Fruit fly (Drosophila melanogaster) whole organism, embryonic: ENCODE data around the gene blot.

Experiments
- CG10366 ChIP-seq: fragments of 200-800 bp; sonication (Bioruptor generic); IDR thresholded peaks from 2 replicates; pipeline ENCODE4 v1.3.6; 2022; ENCODE audit warnings: missing biosample characterization, missing genetic modification characterization
- CG10543 ChIP-seq: fragments of 200-800 bp; sonication (Bioruptor generic); optimal IDR thresholded peaks from 3 replicates; lab custom pipeline; 2017; ENCODE audit warnings: missing biosample characterization, mild to moderate bottlenecking, missing genetic modification characterization, moderate library complexity
- CG11560 ChIP-seq: fragments of 200-800 bp; sonication (Bioruptor generic); IDR thresholded peaks from 3 replicates; pipeline ENCODE4 v1.3.6; 2022; ENCODE audit warnings: missing biosample characterization, missing genetic modification characterization
- CG12155 ChIP-seq: fragments of 200-800 bp; sonication (Bioruptor generic); optimal IDR thresholded peaks from 3 replicates; lab custom pipeline; 2016; ENCODE audit warnings: missing biosample characterization, missing genetic modification characterization
- CG12659 ChIP-seq: fragments of 200-800 bp; sonication (Bioruptor generic); optimal IDR thresholded peaks from 3 replicates; lab custom pipeline; 2017; ENCODE audit warnings: mild to moderate bottlenecking, missing biosample characterization, missing genetic modification reagents, missing genetic modification characterization
- CG13424 ChIP-seq: fragments of 200-800 bp; sonication (Bioruptor generic); optimal IDR thresholded peaks from 2 replicates; lab custom pipeline; 2019; ENCODE audit warnings: missing biosample characterization, mild to moderate bottlenecking, missing genetic modification characterization, moderate library complexity
- CG14014 ChIP-seq: fragments of 200-800 bp; sonication (Bioruptor generic); IDR thresholded peaks from 2 replicates; pipeline ENCODE4 v1.3.6; 2022; ENCODE audit warnings: missing biosample characterization, missing genetic modification characterization
- CG14050 ChIP-seq: fragments of 200-800 bp; sonication (Bioruptor generic); IDR thresholded peaks from 3 replicates; pipeline ENCODE4 v1.3.6; 2022; ENCODE audit warnings: missing biosample characterization, missing genetic modification characterization
- CG14667 ChIP-seq: fragments of 200-800 bp; sonication (Bioruptor generic); IDR thresholded peaks from 2 replicates; pipeline ENCODE4 v1.3.6; 2022; ENCODE audit warnings: missing biosample characterization, missing genetic modification characterization
- CG1602 ChIP-seq: fragments of 200-800 bp; sonication (Bioruptor generic); optimal IDR thresholded peaks from 3 replicates; lab custom pipeline; 2016; ENCODE audit warnings: missing biosample characterization, missing genetic modification characterization
- CG18764 ChIP-seq: fragments of 200-800 bp; sonication (Bioruptor generic); optimal IDR thresholded peaks from 3 replicates; lab custom pipeline; 2016; ENCODE audit warnings: missing biosample characterization, missing genetic modification characterization
- CG2120 ChIP-seq: fragments of 200-800 bp; sonication (Bioruptor generic); optimal IDR thresholded peaks from 3 replicates; lab custom pipeline; 2016; ENCODE audit warnings: missing biosample characterization, missing genetic modification characterization
- CG2199 ChIP-seq: fragments of 200-800 bp; sonication (Bioruptor generic); IDR thresholded peaks from 3 replicates; pipeline ENCODE4 v1.3.6; 2022; ENCODE audit warnings: missing biosample characterization, missing genetic modification characterization
- CG2202 ChIP-seq: fragments of 200-800 bp; sonication (Bioruptor generic); optimal IDR thresholded peaks from 2 replicates; lab custom pipeline; 2018; ENCODE audit warnings: missing biosample characterization, mild to moderate bottlenecking, missing genetic modification characterization
- CG6654 ChIP-seq: fragments of 200-800 bp; sonication (Bioruptor generic); optimal IDR thresholded peaks from 2 replicates; lab custom pipeline; 2017; ENCODE audit warnings: missing biosample characterization, mild to moderate bottlenecking, missing genetic modification characterization
- CG7271 ChIP-seq: fragments of 200-800 bp; sonication (Bioruptor generic); optimal IDR thresholded peaks from 2 replicates; lab custom pipeline; 2018; ENCODE audit warnings: missing biosample characterization, mild to moderate bottlenecking, missing genetic modification characterization, moderate library complexity
- CG7786 ChIP-seq: fragments of 200-800 bp; sonication (Bioruptor generic); optimal IDR thresholded peaks from 2 replicates; lab custom pipeline; 2016; ENCODE audit warnings: missing biosample characterization, missing genetic modification characterization
- CG9817 ChIP-seq: fragments of 200-800 bp; sonication (Bioruptor generic); optimal IDR thresholded peaks from 2 replicates; lab custom pipeline; 2018; ENCODE audit warnings: missing biosample characterization, mild to moderate bottlenecking, missing genetic modification characterization, moderate library complexity
- Dek ChIP-seq: fragments of 200-800 bp; sonication (Bioruptor generic); optimal IDR thresholded peaks from 3 replicates; lab custom pipeline; 2019; ENCODE audit warnings: missing biosample characterization, mild to moderate bottlenecking, missing genetic modification characterization, moderate library complexity
- Dfd ChIP-seq, 2 experiments: fragments of >200 bp; optimal IDR thresholded peaks; 2 replicates each; lab custom pipeline; 2017; ENCODE audit warnings: missing biosample characterization in 2 of 2, missing genetic modification characterization in 2 of 2
- Fer2 ChIP-seq: fragments of 200-800 bp; sonication (Bioruptor generic); optimal IDR thresholded peaks from 2 replicates; lab custom pipeline; 2018; ENCODE audit warnings: missing biosample characterization, mild to moderate bottlenecking, missing genetic modification characterization, moderate library complexity
- HLH3B ChIP-seq: fragments of 200-800 bp; sonication (Bioruptor generic); IDR thresholded peaks from 2 replicates; pipeline ENCODE4 v1.3.6; 2022; ENCODE audit warnings: missing biosample characterization, missing genetic modification characterization
- HLH54F ChIP-seq: fragments of 200-800 bp; sonication (Bioruptor generic); optimal IDR thresholded peaks from 3 replicates; lab custom pipeline; 2016; ENCODE audit warnings: missing biosample characterization, missing genetic modification characterization
- Lhr ChIP-seq: fragments of 200-800 bp; sonication (Bioruptor generic); optimal IDR thresholded peaks from 3 replicates; lab custom pipeline; 2017; ENCODE audit warnings: mild to moderate bottlenecking, missing biosample characterization, missing genetic modification reagents, missing genetic modification characterization
- Lpt ChIP-seq: fragments of >200 bp; optimal IDR thresholded peaks from 2 replicates; lab custom pipeline; 2018; ENCODE audit warnings: missing biosample characterization, missing genetic modification characterization
- Med ChIP-seq: fragments of 200-800 bp; sonication (Bioruptor generic); peaks from one replicate; lab custom pipeline; 2016; ENCODE audit warnings: missing biosample characterization, missing genetic modification characterization, mild to moderate bottlenecking, inconsistent platforms, moderate library complexity
- Opbp ChIP-seq: fragments of 200-800 bp; sonication (Bioruptor generic); IDR thresholded peaks from 3 replicates; pipeline ENCODE4 v1.3.6; 2022; ENCODE audit warnings: missing biosample characterization, missing genetic modification characterization; ENCODE audit not compliant: partially characterized antibody
- Poxn ChIP-seq: fragments of 200-800 bp; sonication (Bioruptor generic); IDR thresholded peaks from 2 replicates; pipeline ENCODE4 v1.3.6; 2022; ENCODE audit warnings: missing biosample characterization, missing genetic modification characterization
- Vsx1 ChIP-seq: fragments of 200-800 bp; sonication (Bioruptor generic); optimal IDR thresholded peaks from 2 replicates; lab custom pipeline; 2017; ENCODE audit warnings: missing biosample characterization, mild to moderate bottlenecking, missing genetic modification characterization, missing genetic modification reagents
- ac ChIP-seq: fragments of 200-800 bp; sonication (Bioruptor generic); optimal IDR thresholded peaks from 3 replicates; lab custom pipeline; 2017; ENCODE audit warnings: missing biosample characterization, mild to moderate bottlenecking, missing genetic modification characterization
- al ChIP-seq: fragments of 200-800 bp; sonication (Bioruptor generic); IDR thresholded peaks from 2 replicates; pipeline ENCODE4 v1.3.6; 2022; ENCODE audit warnings: missing biosample characterization, missing genetic modification characterization
- bcd ChIP-seq: fragments of 200-800 bp; sonication (Bioruptor generic); optimal IDR thresholded peaks from 2 replicates; lab custom pipeline; 2017; ENCODE audit warnings: missing biosample characterization, mild to moderate bottlenecking, missing genetic modification characterization
- cato ChIP-seq: fragments of 200-800 bp; sonication (Bioruptor generic); optimal IDR thresholded peaks from 2 replicates; lab custom pipeline; 2016; ENCODE audit warnings: missing biosample characterization, missing genetic modification characterization, borderline replicate concordance
- fd3F ChIP-seq: fragments of 200-800 bp; sonication (Bioruptor generic); optimal IDR thresholded peaks from 2 replicates; lab custom pipeline; 2018; ENCODE audit warnings: missing biosample characterization, mild to moderate bottlenecking, missing genetic modification characterization, moderate library complexity
- ftz-f1 ChIP-seq: fragments of 200-800 bp; sonication (Bioruptor generic); optimal IDR thresholded peaks from 2 replicates; lab custom pipeline; 2016; ENCODE audit warnings: missing biosample characterization, missing genetic modification characterization
- gem ChIP-seq: fragments of 200-800 bp; sonication (Bioruptor generic); optimal IDR thresholded peaks from 2 replicates; lab custom pipeline; 2019; ENCODE audit warnings: missing biosample characterization, mild to moderate bottlenecking, missing genetic modification characterization, moderate library complexity
- ind ChIP-seq: fragments of 200-800 bp; sonication (Bioruptor generic); optimal IDR thresholded peaks from 3 replicates; lab custom pipeline; 2016; ENCODE audit warnings: missing biosample characterization, missing genetic modification characterization
- jigr1 ChIP-seq: fragments of 200-800 bp; sonication (Bioruptor generic); IDR thresholded peaks from 3 replicates; pipeline ENCODE4 v1.3.6; 2022; ENCODE audit warnings: missing biosample characterization, missing genetic modification characterization
- lola ChIP-seq, 3 experiments: fragments of >200 bp in 2 of 3; fragments of 200-800 bp in 1 of 3; sonication (Bioruptor generic) in 1 of 3; optimal IDR thresholded peaks; 2 replicates each; lab custom pipeline; 2017 to 2019; ENCODE audit warnings: missing biosample characterization in 3 of 3, missing genetic modification characterization in 3 of 3, mild to moderate bottlenecking in 1 of 3, moderate library complexity in 1 of 3
- nerfin-2 ChIP-seq: fragments of 200-800 bp; sonication (Bioruptor generic); IDR thresholded peaks from 2 replicates; pipeline ENCODE4 v1.3.6; 2022; ENCODE audit warnings: missing biosample characterization, missing genetic modification characterization; ENCODE audit not compliant: partially characterized antibody
- odd ChIP-seq: fragments of 200-800 bp; sonication (Bioruptor generic); optimal IDR thresholded peaks from 2 replicates; lab custom pipeline; 2017; ENCODE audit warnings: missing biosample characterization, mild to moderate bottlenecking, missing genetic modification characterization
- pzg ChIP-seq: fragments of 200-800 bp; sonication (Bioruptor generic); optimal IDR thresholded peaks from 3 replicates; lab custom pipeline; 2018; ENCODE audit warnings: missing biosample characterization, mild to moderate bottlenecking, missing genetic modification characterization, moderate library complexity
- sens ChIP-seq: fragments of 200-800 bp; sonication (Bioruptor generic); peaks from one replicate; lab custom pipeline; 2016; ENCODE audit warnings: missing biosample characterization, missing genetic modification characterization
- slbo ChIP-seq: fragments of 200-800 bp; sonication (Bioruptor generic); IDR thresholded peaks from 2 replicates; pipeline ENCODE4 v1.3.6; 2022; ENCODE audit warnings: missing biosample characterization, missing genetic modification characterization
- tap ChIP-seq: fragments of 200-800 bp; optimal IDR thresholded peaks from 3 replicates; lab custom pipeline; 2019; ENCODE audit warnings: missing biosample characterization, mild to moderate bottlenecking, missing genetic modification characterization, moderate library complexity
- toy ChIP-seq: fragments of 200-800 bp; sonication (Bioruptor generic); IDR thresholded peaks from 2 replicates; pipeline ENCODE4 v1.3.6; 2022; ENCODE audit warnings: missing biosample characterization, missing genetic modification characterization
- trem ChIP-seq: fragments of 200-800 bp; optimal IDR thresholded peaks from 3 replicates; lab custom pipeline; 2019; ENCODE audit warnings: missing biosample characterization, mild to moderate bottlenecking, missing genetic modification characterization, moderate library complexity
- ttk ChIP-seq: fragments of 200-800 bp; sonication (Bioruptor generic); IDR thresholded peaks from 2 replicates; pipeline ENCODE4 v2.1.2; 2022; ENCODE audit warnings: missing biosample characterization, missing genetic modification characterization
- twi ChIP-seq: fragments of 200-800 bp; optimal IDR thresholded peaks from 2 replicates; lab custom pipeline; 2019; ENCODE audit warnings: missing biosample characterization, mild to moderate bottlenecking, missing genetic modification characterization, moderate library complexity
- wdn ChIP-seq: fragments of 200-800 bp; sonication (Bioruptor generic); IDR thresholded peaks from 2 replicates; pipeline ENCODE4 v1.3.6; 2022; ENCODE audit warnings: missing biosample characterization, missing genetic modification characterization
- wek ChIP-seq: fragments of 200-800 bp; sonication (Bioruptor generic); optimal IDR thresholded peaks from 3 replicates; lab custom pipeline; 2018; ENCODE audit warnings: missing biosample characterization, mild to moderate bottlenecking, missing genetic modification characterization, moderate library complexity
- zfh1 ChIP-seq: fragments of 200-800 bp; sonication (Bioruptor generic); IDR thresholded peaks from 3 replicates; pipeline ENCODE4 v1.3.6; 2022; ENCODE audit warnings: missing biosample characterization, missing genetic modification characterization

Gene blot

dm6 chr3L:17465804-17466203 lies 44.5 kb upstream of the blot start, which contains the start of gene QIL1 (continued):
- TF ChIP-seq CG14014 (GFP tag; lab: Robert Waterston, UW) (no peak), Lpt (GFP tag; lab: Kevin White, UChicago) (no peak), CG12155 (no peak), CG12659 (GFP tag; lab: Kevin White, UChicago) (peak; percentile 47), ac (no peak), twi (no peak), ftz-f1 (no peak), Med (peak; percentile 47), nerfin-2 (GFP tag; lab: Robert Waterston, UW) (no peak), lola (GFP tag; optimal IDR thresholded peaks at IDR 0.05; lab: Kevin White, UChicago) (no peak), al (GFP tag; lab: Robert Waterston, UW) (no peak), jigr1 (GFP tag; lab: Robert Waterston, UW) (peak; percentile 51; the same call in 1 of the 3 replicates), wek (GFP tag; lab: Kevin White, UChicago) (no peak), Dfd (GFP tag; optimal IDR thresholded peaks at IDR 0.05; lab: Kevin White, UChicago) (no peak), CG11560 (tag; lab: Robert Waterston, UW) (no peak), ttk (no peak), CG7786 (GFP tag; lab: Kevin White, UChicago) (no peak), CG14050 (GFP tag; lab: Robert Waterston, UW) (no peak), CG1602 (GFP tag; lab: Kevin White, UChicago) (no peak), CG2120 (GFP tag; lab: Kevin White, UChicago) (no peak), zfh1 (GFP tag; lab: Robert Waterston, UW) (no peak), Vsx1 (GFP tag; lab: Kevin White, UChicago) (no peak), tap (no peak), CG13424 (tag; lab: Kevin White, UChicago) (no peak), CG2199 (GFP tag; lab: Robert Waterston, UW) (peak; percentile 53; the same call in 1 of the 3 replicates), Fer2 (no peak), wdn (no peak), Lhr (GFP tag; lab: Kevin White, UChicago) (peak; percentile 83), CG6654 (no peak), pzg (GFP tag; lab: Kevin White, UChicago) (peak; percentile 90), CG2202 (tag; lab: Kevin White, UChicago) (no peak), toy (GFP tag; lab: Robert Waterston, UW) (no peak), bcd (no peak), CG7271 (tag; lab: Kevin White, UChicago) (no peak), fd3F (GFP tag; lab: Kevin White, UChicago) (no peak), cato (GFP tag; lab: Kevin White, UChicago) (no peak), Poxn (GFP tag; lab: Robert Waterston, UW) (no peak), CG14667 (GFP tag; lab: Robert Waterston, UW) (no peak), odd (GFP tag; lab: Kevin White, UChicago) (no peak), CG10366 (GFP tag; lab: Robert Waterston, UW) (no peak), sens (peak; percentile 67), slbo (GFP tag; lab: Robert Waterston, UW) (no peak), CG10543 (GFP tag; lab: Kevin White, UChicago) (no peak), CG9817 (no peak), ind (GFP tag; lab: Kevin White, UChicago) (no peak), trem (tag; lab: Kevin White, UChicago) (peak; percentile 77), Dek (tag; lab: Kevin White, UChicago) (peak; percentile 46), Opbp (peak; percentile 22; the same call in 1 of the 3 replicates), CG18764 (GFP tag; lab: Kevin White, UChicago) (no peak), gem (tag; lab: Kevin White, UChicago) (peak; percentile 16), HLH54F (GFP tag; lab: Kevin White, UChicago) (no peak), HLH3B (GFP tag; lab: Robert Waterston, UW) (no peak)
